Fruit fly (Drosophila melanogaster) whole organism, embryonic: Measurements from ENCODE around the gene CG10252.

Source experiments
- B-H1 ChIP-seq: fragments of 200-800 bp; sonication (Bioruptor generic); IDR thresholded peaks from 3 replicates; pipeline ENCODE4 v1.3.6; 2022; ENCODE audit warnings: missing biosample characterization, missing genetic modification characterization
- CG11695 ChIP-seq: fragments of 200-800 bp; sonication (Bioruptor generic); IDR thresholded peaks from 3 replicates; pipeline ENCODE4 v1.3.6; 2022; ENCODE audit warnings: missing biosample characterization, missing genetic modification characterization
- CG12659 ChIP-seq: fragments of 200-800 bp; sonication (Bioruptor generic); optimal IDR thresholded peaks from 3 replicates; lab custom pipeline; 2017; ENCODE audit warnings: mild to moderate bottlenecking, missing biosample characterization, missing genetic modification reagents, missing genetic modification characterization
- CG16813 ChIP-seq: fragments of 200-800 bp; sonication (Bioruptor generic); IDR thresholded peaks from 3 replicates; pipeline ENCODE4 v1.3.6; 2022; ENCODE audit warnings: missing biosample characterization, missing genetic modification characterization; ENCODE audit not compliant: partially characterized antibody
- CG17359 ChIP-seq: fragments of 200-800 bp; sonication (Bioruptor generic); optimal IDR thresholded peaks from 3 replicates; lab custom pipeline; 2018; ENCODE audit warnings: missing biosample characterization, mild to moderate bottlenecking, missing genetic modification characterization, moderate library complexity
- CG17361 ChIP-seq: fragments of 200-800 bp; sonication (Bioruptor generic); IDR thresholded peaks from 3 replicates; pipeline ENCODE4 v1.3.6; 2022; ENCODE audit warnings: missing biosample characterization, missing genetic modification characterization
- CG1832 ChIP-seq: fragments of 200-800 bp; sonication (Bioruptor generic); optimal IDR thresholded peaks from 2 replicates; lab custom pipeline; 2017; ENCODE audit warnings: missing biosample characterization, mild to moderate bottlenecking, missing genetic modification characterization, inconsistent platforms
- CG32772 ChIP-seq: fragments of 200-800 bp; sonication (Bioruptor generic); IDR thresholded peaks from 2 replicates; pipeline ENCODE4 v1.3.6; 2022; ENCODE audit warnings: missing biosample characterization, missing genetic modification characterization
- CG3281 ChIP-seq: fragments of 200-800 bp; sonication (Bioruptor generic); optimal IDR thresholded peaks from 3 replicates; lab custom pipeline; 2017; ENCODE audit warnings: missing biosample characterization, mild to moderate bottlenecking, missing genetic modification characterization
- CG4424 ChIP-seq: fragments of 200-800 bp; sonication (Bioruptor generic); optimal IDR thresholded peaks from 3 replicates; lab custom pipeline; 2016; ENCODE audit warnings: missing biosample characterization, missing genetic modification characterization
- CG4854 ChIP-seq: fragments of 200-800 bp; sonication (Bioruptor generic); optimal IDR thresholded peaks from 2 replicates; lab custom pipeline; 2016; ENCODE audit warnings: missing biosample characterization, missing genetic modification characterization, inconsistent platforms
- CG5953 ChIP-seq: fragments of 200-800 bp; sonication (Bioruptor generic); IDR thresholded peaks from 2 replicates; pipeline ENCODE4 v1.3.6; 2022; ENCODE audit warnings: missing biosample characterization, missing genetic modification characterization
- CG6272 ChIP-seq: fragments of 200-800 bp; sonication (Bioruptor generic); IDR thresholded peaks from 2 replicates; pipeline ENCODE4 v1.3.6; 2022; ENCODE audit warnings: missing biosample characterization, missing genetic modification characterization
- CG6654 ChIP-seq: fragments of 200-800 bp; sonication (Bioruptor generic); optimal IDR thresholded peaks from 2 replicates; lab custom pipeline; 2017; ENCODE audit warnings: missing biosample characterization, mild to moderate bottlenecking, missing genetic modification characterization
- CG8478 ChIP-seq: fragments of >200 bp; optimal IDR thresholded peaks from 2 replicates; lab custom pipeline; 2018
- CG9437 ChIP-seq: fragments of 200-800 bp; sonication (Bioruptor generic); optimal IDR thresholded peaks from 2 replicates; lab custom pipeline; 2018; ENCODE audit warnings: missing biosample characterization, mild to moderate bottlenecking, missing genetic modification characterization
- CTCF ChIP-seq: fragments of 200-800 bp; sonication (Bioruptor generic); optimal IDR thresholded peaks from 2 replicates; lab custom pipeline; 2017; ENCODE audit warnings: missing biosample characterization, mild to moderate bottlenecking, missing genetic modification characterization, moderate library complexity
- Camta ChIP-seq: fragments of 200-800 bp; sonication (Bioruptor generic); optimal IDR thresholded peaks from 2 replicates; lab custom pipeline; 2016; ENCODE audit warnings: missing biosample characterization, missing genetic modification characterization
- CoRest ChIP-seq: fragments of 200-800 bp; sonication (Bioruptor generic); optimal IDR thresholded peaks from 3 replicates; lab custom pipeline; 2018; ENCODE audit warnings: missing biosample characterization, mild to moderate bottlenecking, missing genetic modification characterization, moderate library complexity
- Dfd ChIP-seq, 2 experiments: fragments of >200 bp; optimal IDR thresholded peaks; 2 replicates each; lab custom pipeline; 2017; ENCODE audit warnings: missing biosample characterization in 2 of 2, missing genetic modification characterization in 2 of 2
- E2f1 ChIP-seq: fragments of 200-800 bp; sonication (Bioruptor generic); IDR thresholded peaks from 2 replicates; pipeline ENCODE4 v1.3.6; 2022; ENCODE audit warnings: missing biosample characterization, missing genetic modification characterization
- Ets97D ChIP-seq: fragments of 200-800 bp; sonication (Bioruptor generic); optimal IDR thresholded peaks from 3 replicates; lab custom pipeline; 2016; ENCODE audit warnings: missing biosample characterization, missing genetic modification characterization
- GATAe ChIP-seq: fragments of 200-800 bp; sonication (Bioruptor generic); conservative IDR thresholded peaks from 2 replicates; pipeline ENCODE4 v1.3.6; 2022; ENCODE audit warnings: missing biosample characterization, missing genetic modification characterization
- Hr78 ChIP-seq, 2 experiments: fragments of 200-800 bp in 1 of 2; fragments of >200 bp in 1 of 2; sonication (Bioruptor generic) in 1 of 2; optimal IDR thresholded peaks; 2 replicates each; lab custom pipeline; 2017 to 2019; ENCODE audit warnings: missing biosample characterization in 2 of 2, missing genetic modification characterization in 2 of 2, mild to moderate bottlenecking in 1 of 2, moderate library complexity in 1 of 2
- Hsf ChIP-seq: fragments of 200-800 bp; sonication (Bioruptor generic); optimal IDR thresholded peaks from 3 replicates; lab custom pipeline; 2016; ENCODE audit warnings: missing biosample characterization, missing genetic modification characterization
- MBD-R2 ChIP-seq: fragments of 200-800 bp; sonication (Bioruptor generic); IDR thresholded peaks from 2 replicates; pipeline ENCODE4 v1.3.6; 2022; ENCODE audit warnings: missing biosample characterization, missing genetic modification characterization
- NC2β ChIP-seq: fragments of 200-800 bp; sonication (Bioruptor generic); optimal IDR thresholded peaks from 2 replicates; lab custom pipeline; 2016; ENCODE audit warnings: missing biosample characterization, missing genetic modification characterization
- Nf-YB ChIP-seq: fragments of 200-800 bp; sonication (Bioruptor generic); optimal IDR thresholded peaks from 3 replicates; lab custom pipeline; 2019; ENCODE audit warnings: missing biosample characterization, mild to moderate bottlenecking, missing genetic modification characterization, moderate library complexity
- TFAM ChIP-seq: fragments of 200-800 bp; sonication (Bioruptor generic); optimal IDR thresholded peaks from 2 replicates; lab custom pipeline; 2017; ENCODE audit warnings: missing biosample characterization, missing genetic modification characterization, inconsistent platforms
- bowl ChIP-seq: fragments of 200-800 bp; sonication (Bioruptor generic); IDR thresholded peaks from 2 replicates; pipeline ENCODE4 v1.3.6; 2022; ENCODE audit warnings: missing biosample characterization, missing genetic modification characterization
- chif ChIP-seq, 2 experiments: fragments of 200-800 bp; sonication (Bioruptor generic); optimal IDR thresholded peaks; 3 replicates each; lab custom pipeline; 2016; ENCODE audit warnings: missing biosample characterization in 2 of 2, missing genetic modification characterization in 2 of 2
- chn ChIP-seq: fragments of 200-800 bp; sonication (Bioruptor generic); optimal IDR thresholded peaks from 2 replicates; lab custom pipeline; 2016; ENCODE audit warnings: missing biosample characterization, missing genetic modification characterization
- ci ChIP-seq: fragments of 200-800 bp; sonication (Bioruptor generic); IDR thresholded peaks from 3 replicates; pipeline ENCODE4 v1.3.6; 2022; ENCODE audit warnings: missing biosample characterization, missing genetic modification characterization
- croc ChIP-seq: fragments of 200-800 bp; sonication (Bioruptor generic); conservative IDR thresholded peaks from 3 replicates; pipeline ENCODE4 v1.3.6; 2022; ENCODE audit warnings: missing biosample characterization, missing genetic modification characterization
- crol ChIP-seq: fragments of 200-800 bp; sonication (Bioruptor generic); IDR thresholded peaks from 2 replicates; pipeline ENCODE4 v1.3.6; 2022; ENCODE audit warnings: missing biosample characterization, missing genetic modification characterization
- dimm ChIP-seq: fragments of 200-800 bp; sonication (Bioruptor generic); IDR thresholded peaks from 2 replicates; pipeline ENCODE4 v1.3.6; 2022; ENCODE audit warnings: missing biosample characterization, missing genetic modification characterization
- fd3F ChIP-seq: fragments of 200-800 bp; sonication (Bioruptor generic); optimal IDR thresholded peaks from 2 replicates; lab custom pipeline; 2018; ENCODE audit warnings: missing biosample characterization, mild to moderate bottlenecking, missing genetic modification characterization, moderate library complexity
- fd64A ChIP-seq: fragments of 200-800 bp; sonication (Bioruptor generic); optimal IDR thresholded peaks from 3 replicates; lab custom pipeline; 2018; ENCODE audit warnings: missing biosample characterization, mild to moderate bottlenecking, missing genetic modification characterization
- fru ChIP-seq: fragments of >200 bp; optimal IDR thresholded peaks from 2 replicates; lab custom pipeline; 2017
- gt ChIP-seq: fragments of 200-800 bp; sonication (Bioruptor generic); IDR thresholded peaks from 2 replicates; pipeline ENCODE4 v1.3.6; 2022; ENCODE audit warnings: missing biosample characterization, missing genetic modification characterization
- hb ChIP-seq: fragments of 200-800 bp; sonication (Bioruptor generic); IDR thresholded peaks from 3 replicates; pipeline ENCODE4 v1.3.6; 2022; ENCODE audit warnings: missing biosample characterization, missing genetic modification characterization; ENCODE audit not compliant: partially characterized antibody
- pho ChIP-seq: fragments of 200-800 bp; sonication (Bioruptor generic); optimal IDR thresholded peaks from 2 replicates; lab custom pipeline; 2016; ENCODE audit warnings: missing biosample characterization, missing genetic modification characterization
- salm ChIP-seq: fragments of 200-800 bp; sonication (Bioruptor generic); optimal IDR thresholded peaks from 2 replicates; lab custom pipeline; 2018; ENCODE audit warnings: missing biosample characterization, mild to moderate bottlenecking, missing genetic modification characterization
- slp2 ChIP-seq: fragments of 200-800 bp; sonication (Bioruptor generic); optimal IDR thresholded peaks from 2 replicates; lab custom pipeline; 2016; ENCODE audit warnings: missing biosample characterization, missing genetic modification characterization
- stc ChIP-seq: fragments of 200-800 bp; sonication (Bioruptor generic); IDR thresholded peaks from 2 replicates; pipeline ENCODE4 v1.3.6; 2022; ENCODE audit warnings: missing biosample characterization, missing genetic modification characterization
- tll ChIP-seq, 2 experiments: fragments of 200-800 bp in 1 of 2; fragments of >200 bp in 1 of 2; sonication (Bioruptor generic) in 1 of 2; optimal IDR thresholded peaks; 2 replicates each; lab custom pipeline; 2017 to 2019; ENCODE audit warnings: missing biosample characterization in 2 of 2, missing genetic modification characterization in 2 of 2, mild to moderate bottlenecking in 1 of 2, moderate library complexity in 1 of 2
- unpg ChIP-seq: fragments of 200-800 bp; sonication (Bioruptor generic); optimal IDR thresholded peaks from 3 replicates; lab custom pipeline; 2018; ENCODE audit warnings: missing biosample characterization, mild to moderate bottlenecking, missing genetic modification characterization, moderate library complexity
- zen2 ChIP-seq: fragments of 200-800 bp; sonication (Bioruptor generic); IDR thresholded peaks from 3 replicates; pipeline ENCODE4 v1.3.6; 2022; ENCODE audit warnings: missing biosample characterization, missing genetic modification characterization; ENCODE audit not compliant: partially characterized antibody
- zf30C ChIP-seq: fragments of 200-800 bp; sonication (Bioruptor generic); optimal IDR thresholded peaks from 3 replicates; lab custom pipeline; 2018; ENCODE audit warnings: missing biosample characterization, mild to moderate bottlenecking, missing genetic modification characterization

CG10252 gene

dm6 chr3R:23657357-23658318, 38.4 kb downstream of the CG10252 start (continued):
- TF ChIP-seq croc (GFP tag; lab: Robert Waterston, UW) (no peak), zen2 (GFP tag; lab: Robert Waterston, UW) (no peak), crol (GFP tag; lab: Robert Waterston, UW) (peak; percentile 78), E2f1 (GFP tag; lab: Robert Waterston, UW) (no peak), CG5953 (GFP tag; lab: Robert Waterston, UW) (no peak), NC2β (peak; percentile 73), fd3F (no peak), CG8478 (lab: Kevin White, UChicago) (no peak), Ets97D (no peak), unpg (GFP tag; lab: Kevin White, UChicago) (peak; percentile 60), chif (GFP tag; optimal IDR thresholded peaks at IDR 0.05; lab: Kevin White, UChicago) (peak in 1 of 2 experiments; percentile 72), chn (no peak), pho (GFP tag; lab: Kevin White, UChicago) (no peak), CoRest (peak; percentile 58), dimm (GFP tag; lab: Robert Waterston, UW) (no peak), slp2 (GFP tag; lab: Kevin White, UChicago) (peak; percentile 14), Dfd (GFP tag; optimal IDR thresholded peaks at IDR 0.05; lab: Kevin White, UChicago) (no peak), CG3281 (GFP tag; lab: Kevin White, UChicago) (peak; percentile 36), CG9437 (GFP tag; lab: Kevin White, UChicago) (peak; percentile 34), CG16813 (no peak), CG1832 (no peak), CG4854 (GFP tag; lab: Kevin White, UChicago) (no peak), CG17361 (GFP tag; lab: Robert Waterston, UW) (peak; percentile 67), CG4424 (GFP tag; lab: Kevin White, UChicago) (peak; percentile 24), Hr78 (GFP tag; optimal IDR thresholded peaks at IDR 0.05; lab: Kevin White, UChicago) (peak in 1 of 2 experiments; percentile 79), stc (peak; percentile 29), MBD-R2 (GFP tag; lab: Robert Waterston, UW) (no peak), Camta (GFP tag; lab: Kevin White, UChicago) (peak; percentile 75), fd64A (GFP tag; lab: Kevin White, UChicago) (peak; percentile 72), CTCF (GFP tag; lab: Kevin White, UChicago) (peak; percentile 90), CG32772 (GFP tag; lab: Robert Waterston, UW) (peak; percentile 65), gt (GFP tag; lab: Robert Waterston, UW) (no peak), CG6272 (GFP tag; lab: Robert Waterston, UW) (no peak), CG6654 (GFP tag; lab: Kevin White, UChicago) (no peak), fru (lab: Kevin White, UChicago) (no peak), Hsf (GFP tag; lab: Kevin White, UChicago) (peak; percentile 37), TFAM (GFP tag; lab: Kevin White, UChicago) (peak; percentile 23), zf30C (GFP tag; lab: Kevin White, UChicago) (no peak), B-H1 (GFP tag; lab: Robert Waterston, UW) (no peak; the same call in 2 of the 3 replicates), CG12659 (peak; percentile 42), ci (GFP tag; lab: Robert Waterston, UW) (peak; percentile 83), tll (GFP tag; optimal IDR thresholded peaks at IDR 0.05; lab: Kevin White, UChicago) (peak in 1 of 2 experiments; percentile 76), CG11695 (GFP tag; lab: Robert Waterston, UW) (peak; percentile 21; the same call in 2 of the 3 replicates), CG17359 (peak; percentile 61), hb (GFP tag; lab: Robert Waterston, UW) (no peak), Nf-YB (peak; percentile 65), GATAe (GFP tag; lab: Robert Waterston, UW) (no peak), salm (tag; lab: Kevin White, UChicago) (peak; percentile 71), bowl (no peak; the same call in 1 of the 2 replicates)
